Fruit fly (Drosophila melanogaster) whole organism, embryonic: ENCODE results near the gene CG4783.
A peak's percentile ranks its signal among the peaks of the same experiment; 100 is the strongest.

Experiments used
- Atf-2 ChIP-seq: fragments of 200-800 bp; sonication (Bioruptor generic); optimal IDR thresholded peaks from 2 replicates; lab custom pipeline; 2016; ENCODE audit warnings: missing biosample characterization, missing genetic modification characterization
- CG12071 ChIP-seq: fragments of 200-800 bp; sonication (Bioruptor generic); optimal IDR thresholded peaks from 3 replicates; lab custom pipeline; 2018; ENCODE audit warnings: missing biosample characterization, mild to moderate bottlenecking, missing genetic modification characterization
- CG12104 ChIP-seq: fragments of 200-800 bp; sonication (Bioruptor generic); optimal IDR thresholded peaks from 3 replicates; lab custom pipeline; 2016; ENCODE audit warnings: missing biosample characterization, missing genetic modification characterization
- CG13424 ChIP-seq: fragments of 200-800 bp; sonication (Bioruptor generic); optimal IDR thresholded peaks from 2 replicates; lab custom pipeline; 2019; ENCODE audit warnings: missing biosample characterization, mild to moderate bottlenecking, missing genetic modification characterization, moderate library complexity
- CG14860 ChIP-seq: fragments of 200-800 bp; sonication (Bioruptor generic); IDR thresholded peaks from 3 replicates; pipeline ENCODE4 v1.3.6; 2022; ENCODE audit warnings: missing biosample characterization, missing genetic modification characterization; ENCODE audit not compliant: partially characterized antibody
- CG14965 ChIP-seq: fragments of 200-800 bp; sonication (Bioruptor generic); optimal IDR thresholded peaks from 2 replicates; lab custom pipeline; 2016; ENCODE audit warnings: missing biosample characterization, missing genetic modification characterization, borderline replicate concordance
- CG15011 ChIP-seq: fragments of 200-800 bp; sonication (Bioruptor generic); optimal IDR thresholded peaks from 3 replicates; lab custom pipeline; 2018; ENCODE audit warnings: missing biosample characterization, mild to moderate bottlenecking, missing genetic modification characterization
- CG15696 ChIP-seq: fragments of 200-800 bp; sonication (Bioruptor generic); optimal IDR thresholded peaks from 2 replicates; lab custom pipeline; 2019; ENCODE audit warnings: missing biosample characterization, mild to moderate bottlenecking, missing genetic modification characterization, moderate library complexity
- CG16863 ChIP-seq: fragments of 200-800 bp; sonication (Bioruptor generic); optimal IDR thresholded peaks from 3 replicates; lab custom pipeline; 2016; ENCODE audit warnings: missing biosample characterization, missing genetic modification characterization
- CG17186 ChIP-seq: fragments of 200-800 bp; sonication (Bioruptor generic); optimal IDR thresholded peaks from 3 replicates; lab custom pipeline; 2017; ENCODE audit warnings: missing biosample characterization, missing genetic modification reagents, missing genetic modification characterization
- CG18599 ChIP-seq: fragments of 200-800 bp; sonication (Bioruptor generic); optimal IDR thresholded peaks from 3 replicates; lab custom pipeline; 2017; ENCODE audit warnings: missing biosample characterization, missing genetic modification characterization, mild to moderate bottlenecking, moderate library complexity, missing genetic modification reagents
- CG18764 ChIP-seq: fragments of 200-800 bp; sonication (Bioruptor generic); optimal IDR thresholded peaks from 3 replicates; lab custom pipeline; 2016; ENCODE audit warnings: missing biosample characterization, missing genetic modification characterization
- CG2116 ChIP-seq: fragments of 200-800 bp; sonication (Bioruptor generic); optimal IDR thresholded peaks from 3 replicates; lab custom pipeline; 2018; ENCODE audit warnings: missing biosample characterization, mild to moderate bottlenecking, missing genetic modification characterization
- CG4854 ChIP-seq: fragments of 200-800 bp; sonication (Bioruptor generic); optimal IDR thresholded peaks from 2 replicates; lab custom pipeline; 2016; ENCODE audit warnings: missing biosample characterization, missing genetic modification characterization, inconsistent platforms
- CG5953 ChIP-seq: fragments of 200-800 bp; sonication (Bioruptor generic); IDR thresholded peaks from 2 replicates; pipeline ENCODE4 v1.3.6; 2022; ENCODE audit warnings: missing biosample characterization, missing genetic modification characterization
- CG6791 ChIP-seq: fragments of 200-800 bp; sonication (Bioruptor generic); IDR thresholded peaks from 3 replicates; pipeline ENCODE4 v1.3.6; 2022; ENCODE audit warnings: missing biosample characterization, missing genetic modification characterization; ENCODE audit not compliant: partially characterized antibody
- CG6813 ChIP-seq: fragments of 200-800 bp; sonication (Bioruptor generic); optimal IDR thresholded peaks from 2 replicates; lab custom pipeline; 2017; ENCODE audit warnings: missing biosample characterization, missing genetic modification characterization, mild to moderate bottlenecking, moderate library complexity, missing genetic modification reagents
- CG7839 ChIP-seq: fragments of 200-800 bp; sonication (Bioruptor generic); optimal IDR thresholded peaks from 3 replicates; lab custom pipeline; 2018; ENCODE audit warnings: missing biosample characterization, mild to moderate bottlenecking, missing genetic modification characterization, moderate library complexity
- CG7963 ChIP-seq: fragments of 200-800 bp; sonication (Bioruptor generic); IDR thresholded peaks from 3 replicates; pipeline ENCODE4 v1.3.6; 2022; ENCODE audit warnings: missing biosample characterization, missing genetic modification characterization; ENCODE audit not compliant: partially characterized antibody
- CG8290 ChIP-seq, 3 experiments: fragments of 200-800 bp; sonication (Bioruptor generic); optimal IDR thresholded peaks; 2 replicates each; lab custom pipeline; 2016 to 2019; ENCODE audit warnings: missing biosample characterization in 3 of 3, missing genetic modification characterization in 3 of 3, mild to moderate bottlenecking in 2 of 3, moderate library complexity in 1 of 3
- D19B ChIP-seq: fragments of 200-800 bp; sonication (Bioruptor generic); optimal IDR thresholded peaks from 2 replicates; lab custom pipeline; 2017; ENCODE audit warnings: missing biosample characterization, mild to moderate bottlenecking, missing genetic modification characterization
- Dbx ChIP-seq: fragments of 200-800 bp; sonication (Bioruptor generic); IDR thresholded peaks from 3 replicates; pipeline ENCODE4 v1.3.6; 2022; ENCODE audit warnings: missing biosample characterization, missing genetic modification characterization
- Doc3 ChIP-seq: fragments of 200-800 bp; sonication (Bioruptor generic); IDR thresholded peaks from 3 replicates; pipeline ENCODE4 v1.3.6; 2022; ENCODE audit warnings: missing biosample characterization, missing genetic modification characterization; ENCODE audit not compliant: partially characterized antibody
- GATAe ChIP-seq: fragments of 200-800 bp; sonication (Bioruptor generic); conservative IDR thresholded peaks from 2 replicates; pipeline ENCODE4 v1.3.6; 2022; ENCODE audit warnings: missing biosample characterization, missing genetic modification characterization
- HLH4C ChIP-seq: fragments of 200-800 bp; sonication (Bioruptor generic); IDR thresholded peaks from 3 replicates; pipeline ENCODE4 v1.3.6; 2022; ENCODE audit warnings: missing biosample characterization, missing genetic modification characterization; ENCODE audit not compliant: partially characterized antibody
- Hey ChIP-seq: fragments of 200-800 bp; sonication (Bioruptor generic); optimal IDR thresholded peaks from 3 replicates; lab custom pipeline; 2018; ENCODE audit warnings: missing biosample characterization, mild to moderate bottlenecking, missing genetic modification characterization
- Lpt ChIP-seq: fragments of >200 bp; optimal IDR thresholded peaks from 2 replicates; lab custom pipeline; 2018; ENCODE audit warnings: missing biosample characterization, missing genetic modification characterization
- MBD-R2 ChIP-seq: fragments of 200-800 bp; sonication (Bioruptor generic); IDR thresholded peaks from 2 replicates; pipeline ENCODE4 v1.3.6; 2022; ENCODE audit warnings: missing biosample characterization, missing genetic modification characterization
- Nf-YB ChIP-seq: fragments of 200-800 bp; sonication (Bioruptor generic); optimal IDR thresholded peaks from 3 replicates; lab custom pipeline; 2019; ENCODE audit warnings: missing biosample characterization, mild to moderate bottlenecking, missing genetic modification characterization, moderate library complexity
- Oaz ChIP-seq: fragments of 200-800 bp; sonication (Bioruptor generic); IDR thresholded peaks from 2 replicates; pipeline ENCODE4 v1.3.6; 2022; ENCODE audit warnings: missing biosample characterization, missing genetic modification characterization
- Rx ChIP-seq: fragments of 200-800 bp; sonication (Bioruptor generic); IDR thresholded peaks from 2 replicates; pipeline ENCODE4 v1.3.6; 2022; ENCODE audit warnings: missing biosample characterization, missing genetic modification characterization
- Six4 ChIP-seq: fragments of 200-800 bp; sonication (Bioruptor generic); optimal IDR thresholded peaks from 2 replicates; lab custom pipeline; 2016; ENCODE audit warnings: missing biosample characterization, missing genetic modification characterization
- bigmax ChIP-seq: fragments of 200-800 bp; sonication (Bioruptor generic); optimal IDR thresholded peaks from 2 replicates; lab custom pipeline; 2018; ENCODE audit warnings: missing biosample characterization, mild to moderate bottlenecking, missing genetic modification characterization
- cad ChIP-seq: fragments of >200 bp; optimal IDR thresholded peaks from 2 replicates; lab custom pipeline; 2017; ENCODE audit warnings: missing biosample characterization, missing genetic modification characterization
- chm ChIP-seq: fragments of 200-800 bp; sonication (Bioruptor generic); IDR thresholded peaks from 2 replicates; pipeline ENCODE4 v1.3.6; 2022; ENCODE audit warnings: missing biosample characterization, missing genetic modification characterization
- crc ChIP-seq: fragments of 200-800 bp; sonication (Bioruptor generic); optimal IDR thresholded peaks from 2 replicates; lab custom pipeline; 2016; ENCODE audit warnings: missing biosample characterization, missing genetic modification characterization
- dan ChIP-seq: fragments of 200-800 bp; sonication (Bioruptor generic); IDR thresholded peaks from 2 replicates; pipeline ENCODE4 v1.3.6; 2022; ENCODE audit warnings: missing biosample characterization, missing genetic modification characterization
- en ChIP-seq: fragments of 200-800 bp; sonication (Bioruptor generic); optimal IDR thresholded peaks from 2 replicates; lab custom pipeline; 2016; ENCODE audit warnings: missing biosample characterization, missing genetic modification characterization
- exex ChIP-seq: fragments of 200-800 bp; sonication (Bioruptor generic); optimal IDR thresholded peaks from 4 replicates; lab custom pipeline; 2018; ENCODE audit warnings: missing biosample characterization, mild to moderate bottlenecking, missing genetic modification characterization, moderate library complexity
- gcm2 ChIP-seq: fragments of 200-800 bp; sonication (Bioruptor generic); optimal IDR thresholded peaks from 2 replicates; lab custom pipeline; 2016; ENCODE audit warnings: missing biosample characterization, missing genetic modification characterization
- kay ChIP-seq: fragments of 200-800 bp; sonication (Bioruptor generic); optimal IDR thresholded peaks from 2 replicates; lab custom pipeline; 2016; ENCODE audit warnings: missing biosample characterization, missing genetic modification characterization
- maf-S ChIP-seq: fragments of 200-800 bp; sonication (Bioruptor generic); optimal IDR thresholded peaks from 2 replicates; lab custom pipeline; 2016; ENCODE audit warnings: missing biosample characterization, missing genetic modification characterization
- oc ChIP-seq: fragments of 200-800 bp; sonication (Bioruptor generic); optimal IDR thresholded peaks from 2 replicates; lab custom pipeline; 2018; ENCODE audit warnings: missing biosample characterization, mild to moderate bottlenecking, missing genetic modification characterization, moderate library complexity
- odd ChIP-seq: fragments of 200-800 bp; sonication (Bioruptor generic); optimal IDR thresholded peaks from 2 replicates; lab custom pipeline; 2017; ENCODE audit warnings: missing biosample characterization, mild to moderate bottlenecking, missing genetic modification characterization
- row ChIP-seq: fragments of 200-800 bp; sonication (Bioruptor generic); IDR thresholded peaks from 3 replicates; pipeline ENCODE4 v1.3.6; 2022; ENCODE audit warnings: missing biosample characterization, missing genetic modification characterization
- run ChIP-seq: fragments of 200-800 bp; sonication (Bioruptor generic); optimal IDR thresholded peaks from 3 replicates; lab custom pipeline; 2018; ENCODE audit warnings: missing biosample characterization, mild to moderate bottlenecking, missing genetic modification characterization
- scrt ChIP-seq: fragments of 200-800 bp; sonication (Bioruptor generic); optimal IDR thresholded peaks from 2 replicates; lab custom pipeline; 2018; ENCODE audit warnings: missing biosample characterization, mild to moderate bottlenecking, missing genetic modification characterization, moderate library complexity
- unpg ChIP-seq: fragments of 200-800 bp; sonication (Bioruptor generic); optimal IDR thresholded peaks from 3 replicates; lab custom pipeline; 2018; ENCODE audit warnings: missing biosample characterization, mild to moderate bottlenecking, missing genetic modification characterization, moderate library complexity
- wor ChIP-seq: fragments of 200-800 bp; sonication (Bioruptor generic); IDR thresholded peaks from 2 replicates; pipeline ENCODE4 v1.3.6; 2022; ENCODE audit warnings: missing biosample characterization, missing genetic modification characterization

CG4783 gene

dm6 chr3R:19905932-19906439, 42.3 kb upstream of the CG4783 start (continued):
- TF ChIP-seq CG6813 (GFP tag; lab: Kevin White, UChicago) (peak; percentile 66), crc (GFP tag; lab: Kevin White, UChicago) (peak; percentile 64), CG7839 (tag; lab: Kevin White, UChicago) (peak; percentile 78), CG7963 (GFP tag; lab: Robert Waterston, UW) (no peak), CG2116 (GFP tag; lab: Kevin White, UChicago) (peak; percentile 36), MBD-R2 (GFP tag; lab: Robert Waterston, UW) (peak; percentile 60; the same call in 1 of the 2 replicates), Lpt (no peak), CG15011 (GFP tag; lab: Kevin White, UChicago) (peak; percentile 41), en (no peak), kay (GFP tag; lab: Kevin White, UChicago) (peak; percentile 40), CG18599 (GFP tag; lab: Kevin White, UChicago) (peak; percentile 92), oc (tag; lab: Kevin White, UChicago) (peak; percentile 44), CG12104 (GFP tag; lab: Kevin White, UChicago) (peak; percentile 53), CG17186 (GFP tag; lab: Kevin White, UChicago) (peak; percentile 49), HLH4C (GFP tag; lab: Robert Waterston, UW) (no peak), CG14965 (peak; percentile 14), Oaz (peak; percentile 59; the same call in 1 of the 2 replicates), CG5953 (GFP tag; lab: Robert Waterston, UW) (peak; percentile 41; the same call in 1 of the 2 replicates), scrt (GFP tag; lab: Kevin White, UChicago) (peak; percentile 56), CG8290 (GFP tag; optimal IDR thresholded peaks at IDR 0.05; lab: Kevin White, UChicago) (no peak), CG8290 (tag; optimal IDR thresholded peaks at IDR 0.05; lab: Kevin White, UChicago) (peak in 1 of 2 experiments; percentile 97), row (GFP tag; lab: Robert Waterston, UW) (peak; percentile 94), odd (GFP tag; lab: Kevin White, UChicago) (peak; percentile 72), dan (GFP tag; lab: Robert Waterston, UW) (no peak), gcm2 (GFP tag; lab: Kevin White, UChicago) (peak; percentile 64), Hey (peak; percentile 37), maf-S (GFP tag; lab: Kevin White, UChicago) (peak; percentile 48), D19B (peak; percentile 61), unpg (peak; percentile 79), bigmax (GFP tag; lab: Kevin White, UChicago) (no peak), GATAe (GFP tag; lab: Robert Waterston, UW) (peak; percentile 82), exex (tag; lab: Kevin White, UChicago) (peak; percentile 49), CG18764 (GFP tag; lab: Kevin White, UChicago) (peak; percentile 28), CG4854 (peak; percentile 19), cad (GFP tag; lab: Kevin White, UChicago) (no peak), Atf-2 (GFP tag; lab: Kevin White, UChicago) (peak; percentile 45), chm (GFP tag; lab: Robert Waterston, UW) (peak; percentile 75), run (tag; lab: Kevin White, UChicago) (no peak), CG16863 (GFP tag; lab: Kevin White, UChicago) (peak; percentile 82), CG13424 (tag; lab: Kevin White, UChicago) (peak; percentile 78), CG14860 (no peak), Doc3 (no peak), Dbx (GFP tag; lab: Robert Waterston, UW) (peak; percentile 88), wor (peak; percentile 44; the same call in 1 of the 2 replicates), CG12071 (GFP tag; lab: Kevin White, UChicago) (peak; percentile 78), CG6791 (GFP tag; lab: Robert Waterston, UW) (no peak), Rx (GFP tag; lab: Robert Waterston, UW) (peak; percentile 80), Six4 (GFP tag; lab: Kevin White, UChicago) (peak; percentile 26), Nf-YB (GFP tag; lab: Kevin White, UChicago) (peak; percentile 57), CG15696 (tag; lab: Kevin White, UChicago) (peak; percentile 33)
